Worm (Caenorhabditis elegans) whole organism, L2 larva: ENCODE measurements around the gene F53A2.1.

Experiments used
- alr-1 ChIP-seq: fragments of 150-350 bp; optimal IDR thresholded peaks from 2 replicates; lab custom pipeline; 2014; ENCODE audit warnings: missing biosample characterization, missing genetic modification characterization
- ama-1 ChIP-seq: fragments of 150-350 bp; optimal IDR thresholded peaks from 2 replicates; lab custom pipeline; 2018; ENCODE audit warnings: inconsistent platforms
- elt-1 ChIP-seq: fragments of 150-350 bp; optimal IDR thresholded peaks from 2 replicates; lab custom pipeline; 2014; ENCODE audit warnings: missing biosample characterization, missing genetic modification characterization
- fos-1 ChIP-seq: fragments of 150-350 bp; optimal IDR thresholded peaks from 2 replicates; lab custom pipeline; 2014; ENCODE audit warnings: missing biosample characterization, missing genetic modification characterization
- gmeb-1 ChIP-seq: fragments of 150-350 bp; optimal IDR thresholded peaks from 2 replicates; lab custom pipeline; 2014; ENCODE audit warnings: missing biosample characterization, missing genetic modification characterization
- lin-11 ChIP-seq: fragments of 150-350 bp; sonication (generic microtip); optimal IDR thresholded peaks from 2 replicates; lab custom pipeline; 2014; ENCODE audit warnings: missing biosample characterization, missing genetic modification characterization, inconsistent platforms, mixed read lengths
- lin-39 ChIP-seq: fragments of 150-350 bp; optimal IDR thresholded peaks from 2 replicates; lab custom pipeline; 2014; ENCODE audit warnings: missing biosample characterization, missing genetic modification reagents, missing genetic modification characterization
- nhr-12 ChIP-seq: fragments of 150-350 bp; optimal IDR thresholded peaks from 2 replicates; lab custom pipeline; 2014; ENCODE audit warnings: missing biosample characterization, missing genetic modification characterization
- nhr-237 ChIP-seq: fragments of 150-350 bp; optimal IDR thresholded peaks from 2 replicates; lab custom pipeline; 2014; ENCODE audit warnings: missing biosample characterization, missing genetic modification characterization
- nhr-77 ChIP-seq: fragments of 150-350 bp; optimal IDR thresholded peaks from 2 replicates; lab custom pipeline; 2014; ENCODE audit warnings: missing biosample characterization, missing genetic modification characterization
- snpc-4 ChIP-seq: fragments of 150-350 bp; optimal IDR thresholded peaks from 2 replicates; lab custom pipeline; 2014; ENCODE audit warnings: missing biosample characterization, missing genetic modification characterization
- unc-62 ChIP-seq: fragments of 150-350 bp; optimal IDR thresholded peaks from 2 replicates; lab custom pipeline; 2014; ENCODE audit warnings: missing biosample characterization, missing genetic modification reagents, missing genetic modification characterization

ce11 chrIII:13343562-13344139 lies 19.0 kb upstream of the F53A2.1 start:
- TF ChIP-seq fos-1 (tag; lab: Kevin White, UChicago) (no peak), unc-62 (GFP tag; lab: Kevin White, UChicago) (no peak), nhr-12 (tag; lab: Kevin White, UChicago) (no peak), nhr-77 (tag; lab: Kevin White, UChicago) (no peak), lin-11 (no peak), nhr-237 (tag; lab: Kevin White, UChicago) (no peak), snpc-4 (tag; lab: Kevin White, UChicago) (no peak), ama-1 (no peak), elt-1 (no peak), alr-1 (no peak), lin-39 (tag; lab: Kevin White, UChicago) (no peak), gmeb-1 (tag; lab: Kevin White, UChicago) (no peak)
